Worm (Caenorhabditis elegans): ENCODE results near the gene C02D5.4.

- TF ChIP-seq med-1 (GFP tag; optimal IDR thresholded peaks at IDR 0.05; ENCODE audit: insufficient read depth), result no peak
- TF ChIP-seq flt-1 (GFP tag; IDR thresholded peaks at IDR 0.05), result no peak
- TF ChIP-seq T22C8.4 (GFP tag; IDR thresholded peaks at IDR 0.05), result no peak
- TF ChIP-seq klf-2 (GFP tag; conservative IDR thresholded peaks at IDR 0.05), result no peak
- TF ChIP-seq tab-1 (GFP tag; IDR thresholded peaks at IDR 0.05), result 0 out of 2 replicates have a peak, but pooled peaks have one; percentile 8
- TF ChIP-seq ref-1 (GFP tag; conservative IDR thresholded peaks at IDR 0.05), result no peak
- no peak for TF ChIP-seq cog-1 (tag; optimal IDR thresholded peaks at IDR 0.05)
Measured at ce11 chrIII:8509644-8510393, 42.1 kb upstream of the C02D5.4 start.

Measured in whole organism, midembryonic.